Worm (Caenorhabditis elegans): ENCODE measurements around the gene eef-1B.1.
A peak's percentile ranks its signal among the peaks of the same experiment; 100 is the strongest.

Gene eef-1B.1

DNA sequence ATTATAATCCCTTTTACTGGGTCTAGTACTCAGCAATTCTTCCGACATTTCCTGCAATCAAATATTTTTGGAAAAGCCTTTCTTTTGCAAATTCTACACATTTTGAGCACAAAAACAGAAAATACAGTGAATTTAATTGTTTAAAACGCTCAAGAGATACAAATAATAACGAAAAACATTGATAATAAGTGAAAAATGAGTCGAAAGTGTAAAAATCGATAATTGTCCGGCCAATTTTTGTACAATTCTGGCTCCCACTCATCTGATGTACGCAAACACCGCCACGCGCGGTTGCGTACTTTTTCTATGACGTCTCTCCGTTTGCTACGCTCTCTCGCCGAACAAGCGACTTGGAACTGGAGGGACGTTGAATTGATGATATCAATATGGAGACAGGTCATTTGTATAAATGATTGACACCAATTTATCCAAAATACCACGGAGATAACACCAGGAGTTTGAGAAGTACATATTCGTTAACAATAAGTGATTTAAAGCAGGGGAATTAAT lies 47.7 kb upstream of the eef-1B.1 start, which contains the start of gene lin-36:
lin-36 (minus strand) TSS at position 51 of the 510 bp plus-strand sequence.
- TF ChIP-seq unc-3 (GFP tag; conservative IDR thresholded peaks at IDR 0.05): no peak
- peak; percentile 25 for TF ChIP-seq unc-3 (tag; optimal IDR thresholded peaks at IDR 0.05)
- peak; percentile 41 for TF ChIP-seq ceh-30 (tag; optimal IDR thresholded peaks at IDR 0.05)
- no peak for TF ChIP-seq rnt-1 (tag; optimal IDR thresholded peaks at IDR 0.05)
- TF ChIP-seq nhr-232 (tag; optimal IDR thresholded peaks at IDR 0.05): no peak
- TF ChIP-seq ahr-1 (tag; optimal IDR thresholded peaks at IDR 0.05): no peak
- peak; percentile 79 for TF ChIP-seq hlh-30 (tag; optimal IDR thresholded peaks at IDR 0.05; ENCODE audit: insufficient read depth)
- TF ChIP-seq unc-55 (GFP tag; optimal IDR thresholded peaks at IDR 0.05): peak; percentile 98
- TF ChIP-seq syd-9 (tag; optimal IDR thresholded peaks at IDR 0.05): no peak
- peak; percentile 73 for TF ChIP-seq nfya-1 (tag; optimal IDR thresholded peaks at IDR 0.05)
- TF ChIP-seq ceh-24 (tag; optimal IDR thresholded peaks at IDR 0.05): no peak
- peak; percentile 46 for TF ChIP-seq ceh-18 (tag; optimal IDR thresholded peaks at IDR 0.05)
- peak; percentile 75 for TF ChIP-seq unc-42 (tag; optimal IDR thresholded peaks at IDR 0.05)
- peak; percentile 49 for TF ChIP-seq elt-2 (tag; optimal IDR thresholded peaks at IDR 0.05)
- TF ChIP-seq ceh-6 (GFP tag; optimal IDR thresholded peaks at IDR 0.05): no peak
- TF ChIP-seq pqm-1 (tag; optimal IDR thresholded peaks at IDR 0.05): no peak
- no peak for TF ChIP-seq unc-86 (tag; optimal IDR thresholded peaks at IDR 0.05)
- no peak for TF ChIP-seq eyg-1 (tag; optimal IDR thresholded peaks at IDR 0.05)
- TF ChIP-seq ref-2 (tag; optimal IDR thresholded peaks at IDR 0.05): peak; percentile 44
- peak; percentile 82 for TF ChIP-seq tbx-2 (tag; optimal IDR thresholded peaks at IDR 0.05)
- TF ChIP-seq pha-2 (tag; optimal IDR thresholded peaks at IDR 0.05): no peak
- no peak for TF ChIP-seq ttx-3 (tag; optimal IDR thresholded peaks at IDR 0.05)
- peak; percentile 23 for TF ChIP-seq ceh-14 (tag; optimal IDR thresholded peaks at IDR 0.05)
- TF ChIP-seq K09A11.1 (tag; optimal IDR thresholded peaks at IDR 0.05; ENCODE audit: insufficient read depth): peak; percentile 30
- TF ChIP-seq pax-1 (tag; optimal IDR thresholded peaks at IDR 0.05): peak; percentile 41
- TF ChIP-seq ceh-31 (tag; optimal IDR thresholded peaks at IDR 0.05): peak; percentile 64
- no peak for TF ChIP-seq odd-2 (tag; optimal IDR thresholded peaks at IDR 0.05)
- peak; percentile 98 for TF ChIP-seq ceh-48 (tag; optimal IDR thresholded peaks at IDR 0.05)

DNA sequence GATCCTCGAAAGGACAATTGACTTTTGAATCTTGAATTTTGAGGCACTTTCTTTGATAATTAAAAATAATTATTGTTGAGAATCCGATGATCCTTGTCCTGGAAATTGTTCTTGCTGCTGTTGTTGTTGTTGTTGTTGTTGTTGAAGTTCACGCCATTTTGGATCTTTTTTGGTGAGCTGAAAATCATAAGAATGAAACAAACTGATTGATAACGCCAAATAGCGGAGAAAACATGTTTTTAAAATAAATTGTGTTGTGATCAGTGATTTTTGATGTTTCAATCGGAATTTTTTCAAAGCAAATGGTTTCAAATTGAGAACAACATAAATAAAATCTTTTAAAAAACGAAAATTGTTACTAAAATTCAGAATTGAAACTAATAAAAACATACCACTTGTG lies 43.9 kb upstream of the eef-1B.1 start:
- TF ChIP-seq npax-4 (tag; optimal IDR thresholded peaks at IDR 0.05) (no peak), K02D7.2 (tag; optimal IDR thresholded peaks at IDR 0.05) (no peak), pha-4 (tag; optimal IDR thresholded peaks at IDR 0.05) (no peak), ceh-9 (tag; optimal IDR thresholded peaks at IDR 0.05) (no peak), eyg-1 (tag; optimal IDR thresholded peaks at IDR 0.05) (no peak), ceh-45 (GFP tag; IDR thresholded peaks at IDR 0.05) (no peak), C08G9.2 (tag; optimal IDR thresholded peaks at IDR 0.05) (no peak), sox-2 (GFP tag; IDR thresholded peaks at IDR 0.05) (no peak), ceh-18 (tag; optimal IDR thresholded peaks at IDR 0.05) (no peak), pat-9 (tag; optimal IDR thresholded peaks at IDR 0.05) (no peak), tbx-7 (tag; optimal IDR thresholded peaks at IDR 0.05) (no peak), ceh-24 (tag; optimal IDR thresholded peaks at IDR 0.05) (no peak)

DNA sequence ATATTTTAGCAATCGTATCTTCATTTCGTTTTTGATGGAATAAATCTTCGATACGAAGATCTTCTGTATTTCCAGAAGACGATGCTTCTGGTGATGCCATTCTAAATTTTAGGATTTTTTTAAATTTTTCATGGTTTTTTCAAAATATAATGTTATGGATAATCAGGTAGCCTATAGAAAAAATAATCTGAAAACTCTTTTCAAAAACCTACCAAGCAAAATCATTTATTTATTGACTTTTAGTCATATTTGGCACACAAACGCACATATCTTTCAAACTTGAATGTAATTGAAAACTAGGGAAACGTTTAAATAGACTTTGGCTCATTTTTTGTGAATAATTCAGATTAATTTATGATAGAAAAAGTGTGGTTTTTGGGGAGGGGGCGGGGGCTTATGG lies 43.3 kb upstream of the eef-1B.1 start, which contains the start of gene F44B9.5:
F44B9.5 (minus strand) TSS at position 101 of the 400 bp plus-strand sequence.
- TF ChIP-seq hlh-30 (tag; optimal IDR thresholded peaks at IDR 0.05; ENCODE audit: insufficient read depth) (no peak), elt-2 (tag; optimal IDR thresholded peaks at IDR 0.05) (no peak), pat-9 (tag; optimal IDR thresholded peaks at IDR 0.05) (no peak), npax-4 (tag; optimal IDR thresholded peaks at IDR 0.05) (no peak), ceh-22 (tag; optimal IDR thresholded peaks at IDR 0.05) (no peak), ama-1 (optimal IDR thresholded peaks at IDR 0.05) (no peak), hlh-13 (GFP tag; optimal IDR thresholded peaks at IDR 0.05) (no peak), madf-2 (tag; optimal IDR thresholded peaks at IDR 0.05) (no peak), rnt-1 (tag; optimal IDR thresholded peaks at IDR 0.05) (no peak)

Measured in whole organism, late embryonic.